Fruit fly (Drosophila melanogaster): Measurements from ENCODE around the gene Or10a.

The Or10a gene

dm6 chrX:11384023-11384444, 33.2 kb downstream of the Or10a start (continued):
- TF ChIP-seq CG3065 (GFP tag; optimal IDR thresholded peaks at IDR 0.05) (no peak), CG12659 (GFP tag; optimal IDR thresholded peaks at IDR 0.05) (peak; percentile 71), NK7.1 (GFP tag; optimal IDR thresholded peaks at IDR 0.05) (peak; percentile 2), HLHmδ (GFP tag; optimal IDR thresholded peaks at IDR 0.05) (no peak), ac (GFP tag; optimal IDR thresholded peaks at IDR 0.05) (no peak), CG12391 (tag; optimal IDR thresholded peaks at IDR 0.05) (peak; percentile 51), CG11695 (GFP tag; IDR thresholded peaks at IDR 0.05) (peak; percentile 72; the same call in 2 of the 3 replicates), maf-S (GFP tag; optimal IDR thresholded peaks at IDR 0.05) (peak; percentile 40), Neu2 (GFP tag; optimal IDR thresholded peaks at IDR 0.05; ENCODE audit: borderline replicate concordance) (no peak), CG10147 (GFP tag; optimal IDR thresholded peaks at IDR 0.05) (peak; percentile 68), Rfx (GFP tag; IDR thresholded peaks at IDR 0.05) (peak; percentile 90), en (GFP tag; optimal IDR thresholded peaks at IDR 0.05) (no peak), CG16863 (GFP tag; optimal IDR thresholded peaks at IDR 0.05) (no peak), Mad (GFP tag; optimal IDR thresholded peaks at IDR 0.05) (no peak), CG2712 (tag; optimal IDR thresholded peaks at IDR 0.05) (peak; percentile 43), eyg (GFP tag; optimal IDR thresholded peaks at IDR 0.05) (no peak), Bteb2 (GFP tag; optimal IDR thresholded peaks at IDR 0.05) (peak; percentile 34), klu (GFP tag; IDR thresholded peaks at IDR 0.05) (peak; percentile 74), CG12236 (GFP tag; optimal IDR thresholded peaks at IDR 0.05) (no peak), Side (GFP tag; optimal IDR thresholded peaks at IDR 0.05) (peak; percentile 9), CG16813 (GFP tag; IDR thresholded peaks at IDR 0.05; ENCODE audit: partially characterized antibody) (no peak), CG13123 (GFP tag; optimal IDR thresholded peaks at IDR 0.05) (no peak), so (GFP tag; IDR thresholded peaks at IDR 0.05) (peak; percentile 73; the same call in 2 of the 3 replicates), Gug (GFP tag; IDR thresholded peaks at IDR 0.05) (peak; percentile 76; the same call in 3 of the 4 replicates), Kr (GFP tag; optimal IDR thresholded peaks at IDR 0.05) (no peak), CG34224 (GFP tag; IDR thresholded peaks at IDR 0.05; ENCODE audit: partially characterized antibody) (no peak), gfzf (GFP tag; optimal IDR thresholded peaks at IDR 0.05) (no peak)

- TF ChIP-seq Bdp1 (GFP tag; optimal IDR thresholded peaks at IDR 0.05) (no peak), CG12769 (tag; optimal IDR thresholded peaks at IDR 0.05) (peak; percentile 1), D19B (GFP tag; optimal IDR thresholded peaks at IDR 0.05) (peak; percentile 65)
These were observed 33.7 kb downstream of the Or10a start for dm6 chrX:11383530-11383929.

dm6 chrX:11382588-11382987, 34.6 kb downstream of the Or10a start:
- TF ChIP-seq CG13296 (GFP tag; optimal IDR thresholded peaks at IDR 0.05) (no peak), CG4424 (GFP tag; optimal IDR thresholded peaks at IDR 0.05) (peak; percentile 93), Opbp (GFP tag; IDR thresholded peaks at IDR 0.05; ENCODE audit: partially characterized antibody) (no peak), CG9609 (GFP tag; optimal IDR thresholded peaks at IDR 0.05) (no peak)

dm6 chrX:11379747-11380146, 37.5 kb downstream of the Or10a start:
- TF ChIP-seq Pdp1 (GFP tag; optimal IDR thresholded peaks at IDR 0.05) (peak in 1 of 2 experiments; percentile 11), CG17359 (tag; optimal IDR thresholded peaks at IDR 0.05) (peak; percentile 27), grau (tag; optimal IDR thresholded peaks at IDR 0.05) (peak; percentile 61), ash1 (GFP tag; optimal IDR thresholded peaks at IDR 0.05) (no peak), CoRest (tag; optimal IDR thresholded peaks at IDR 0.05) (peak; percentile 36), az2 (GFP tag; optimal IDR thresholded peaks at IDR 0.05) (no peak), pan (optimal IDR thresholded peaks at IDR 0.05) (no peak), pan (GFP tag; optimal IDR thresholded peaks at IDR 0.05 in 1 of 2, IDR thresholded peaks at IDR 0.05 in 1 of 2) (no peak), tx (GFP tag; optimal IDR thresholded peaks at IDR 0.05) (no peak), Oli (tag; optimal IDR thresholded peaks at IDR 0.05) (peak; percentile 40), row (GFP tag; IDR thresholded peaks at IDR 0.05) (peak; percentile 28; the same call in 2 of the 3 replicates), CG10147 (GFP tag; optimal IDR thresholded peaks at IDR 0.05) (peak; percentile 5), gem (tag; optimal IDR thresholded peaks at IDR 0.05) (peak; percentile 51), Med (GFP tag) (peak; percentile 45), dmrt99B (tag; optimal IDR thresholded peaks at IDR 0.05) (peak; percentile 44)
